Fruit fly (Drosophila melanogaster) whole organism, adult: ENCODE results near the gene mtg.

ENCODE experiments used
- CG11617 ChIP-seq: fragments of 200-800 bp; sonication (Bioruptor generic); optimal IDR thresholded peaks from 2 replicates; lab custom pipeline; 2017; ENCODE audit warnings: mild to moderate bottlenecking, missing biosample characterization, missing genetic modification reagents, missing genetic modification characterization
- CG12768 ChIP-seq: fragments of 200-800 bp; sonication (Bioruptor generic); optimal IDR thresholded peaks from 2 replicates; lab custom pipeline; 2017; ENCODE audit warnings: missing biosample characterization, missing genetic modification characterization, mild to moderate bottlenecking, moderate library complexity, missing genetic modification reagents
- CG14711 ChIP-seq: fragments of 200-800 bp; sonication (Bioruptor generic); optimal IDR thresholded peaks from 2 replicates; lab custom pipeline; 2018; ENCODE audit warnings: missing biosample characterization, mild to moderate bottlenecking, missing genetic modification characterization, moderate library complexity
- CG1620 ChIP-seq: fragments of 200-800 bp; sonication (Bioruptor generic); optimal IDR thresholded peaks from 2 replicates; lab custom pipeline; 2016; ENCODE audit warnings: missing biosample characterization, missing genetic modification characterization
- CG33017 ChIP-seq: fragments of 200-800 bp; sonication (Bioruptor generic); optimal IDR thresholded peaks from 2 replicates; lab custom pipeline; 2018; ENCODE audit warnings: missing biosample characterization, mild to moderate bottlenecking, missing genetic modification characterization, moderate library complexity
- CG5204 ChIP-seq: fragments of 200-800 bp; sonication (Bioruptor generic); optimal IDR thresholded peaks from 2 replicates; lab custom pipeline; 2016; ENCODE audit warnings: missing biosample characterization, missing genetic modification characterization
- CG7045 ChIP-seq: fragments of 200-800 bp; sonication (Bioruptor generic); optimal IDR thresholded peaks from 2 replicates; lab custom pipeline; 2017; ENCODE audit warnings: missing biosample characterization, mild to moderate bottlenecking, missing genetic modification characterization
- CG7101 ChIP-seq: fragments of 200-800 bp; sonication (Bioruptor generic); optimal IDR thresholded peaks from 2 replicates; lab custom pipeline; 2018; ENCODE audit warnings: missing biosample characterization, mild to moderate bottlenecking, missing genetic modification characterization, moderate library complexity
- Clk ChIP-seq: fragments of 200-800 bp; sonication (Bioruptor generic); optimal IDR thresholded peaks from 2 replicates; lab custom pipeline; 2017; ENCODE audit warnings: missing biosample characterization, missing genetic modification characterization
- Crg-1 ChIP-seq: fragments of 200-800 bp; sonication (Bioruptor generic); optimal IDR thresholded peaks from 2 replicates; lab custom pipeline; 2016; ENCODE audit warnings: missing biosample characterization, missing genetic modification characterization
- Hr96 ChIP-seq: fragments of 200-800 bp; sonication (Bioruptor generic); optimal IDR thresholded peaks from 2 replicates; lab custom pipeline; 2016; ENCODE audit warnings: missing biosample characterization, missing genetic modification characterization
- Mnt ChIP-seq: fragments of 200-800 bp; sonication (Bioruptor generic); optimal IDR thresholded peaks from 2 replicates; lab custom pipeline; 2016; ENCODE audit warnings: missing biosample characterization, mild to moderate bottlenecking, missing genetic modification characterization
- bab1 ChIP-seq: fragments of 200-800 bp; sonication (Bioruptor generic); optimal IDR thresholded peaks from 3 replicates; lab custom pipeline; 2019; ENCODE audit warnings: missing biosample characterization, mild to moderate bottlenecking, missing genetic modification characterization, moderate library complexity
- cic ChIP-seq: fragments of 200-800 bp; sonication (Bioruptor generic); optimal IDR thresholded peaks from 2 replicates; lab custom pipeline; 2017; ENCODE audit warnings: missing biosample characterization, mild to moderate bottlenecking, missing genetic modification characterization, moderate library complexity
- cnc ChIP-seq, 2 experiments: fragments of >200 bp; optimal IDR thresholded peaks; 2 replicates each; lab custom pipeline; 2017
- kay ChIP-seq: fragments of 200-800 bp; sonication (Bioruptor generic); peaks from one replicate; lab custom pipeline; 2016; ENCODE audit warnings: missing biosample characterization, missing genetic modification characterization, borderline replicate concordance
- ovo ChIP-seq: fragments of 200-800 bp; sonication (Bioruptor generic); optimal IDR thresholded peaks from 2 replicates; lab custom pipeline; 2016; ENCODE audit warnings: missing biosample characterization, missing genetic modification characterization
- pad ChIP-seq: fragments of 200-800 bp; sonication (Bioruptor generic); optimal IDR thresholded peaks from 3 replicates; lab custom pipeline; 2017; ENCODE audit warnings: missing biosample characterization, missing genetic modification characterization, mild to moderate bottlenecking, moderate library complexity, missing genetic modification reagents
- tj ChIP-seq: fragments of 200-800 bp; sonication (Bioruptor generic); optimal IDR thresholded peaks from 3 replicates; lab custom pipeline; 2017; ENCODE audit warnings: missing biosample characterization, mild to moderate bottlenecking, missing genetic modification characterization, moderate library complexity
- toe ChIP-seq: fragments of 200-800 bp; sonication (Bioruptor generic); optimal IDR thresholded peaks from 2 replicates; lab custom pipeline; 2016; ENCODE audit warnings: missing biosample characterization, missing genetic modification characterization

mtg gene

dm6 chr3R:8250166-8250733 is at the start of gene mtg:
Gene mtg (plus strand): TSS chr3R:8250497.
- no peak for TF ChIP-seq CG5204
- TF ChIP-seq CG11617 (GFP tag; lab: Kevin White, UChicago): no peak
- no peak for TF ChIP-seq bab1 (GFP tag; lab: Kevin White, UChicago)
- no peak for TF ChIP-seq CG7045 (GFP tag; lab: Kevin White, UChicago)
- no peak for TF ChIP-seq pad (GFP tag; lab: Kevin White, UChicago)
- TF ChIP-seq Mnt: no peak

- TF ChIP-seq CG11617 (GFP tag; lab: Kevin White, UChicago) (no peak), pad (GFP tag; lab: Kevin White, UChicago) (no peak), cnc (optimal IDR thresholded peaks at IDR 0.05; lab: Kevin White, UChicago) (no peak), bab1 (GFP tag; lab: Kevin White, UChicago) (no peak), CG5204 (no peak), tj (GFP tag; lab: Kevin White, UChicago) (no peak), toe (GFP tag; lab: Kevin White, UChicago) (no peak), CG33017 (tag; lab: Kevin White, UChicago) (no peak), cic (GFP tag; lab: Kevin White, UChicago) (no peak), kay (no peak), Crg-1 (GFP tag; lab: Kevin White, UChicago) (no peak), ovo (no peak), CG12768 (GFP tag; lab: Kevin White, UChicago) (no peak), CG1620 (GFP tag; lab: Kevin White, UChicago) (no peak), Clk (no peak), CG14711 (tag; lab: Kevin White, UChicago) (no peak), CG7045 (GFP tag; lab: Kevin White, UChicago) (no peak)
Observed at dm6 chr3R:8203367-8203766, 46.9 kb upstream of the mtg start.

dm6 chr3R:8204730-8205129 is 45.6 kb upstream of the mtg start, which contains the start of gene CheA84a:
Gene CheA84a (minus strand): TSS chr3R:8204830.
- TF ChIP-seq cnc (optimal IDR thresholded peaks at IDR 0.05; lab: Kevin White, UChicago): no peak
- TF ChIP-seq toe (GFP tag; lab: Kevin White, UChicago): no peak
- TF ChIP-seq cic (GFP tag; lab: Kevin White, UChicago): no peak
- no peak for TF ChIP-seq kay
- no peak for TF ChIP-seq CG1620 (GFP tag; lab: Kevin White, UChicago)
- no peak for TF ChIP-seq tj (GFP tag; lab: Kevin White, UChicago)
- no peak for TF ChIP-seq Mnt
- TF ChIP-seq ovo: no peak
- TF ChIP-seq CG7045 (GFP tag; lab: Kevin White, UChicago): no peak
- TF ChIP-seq Clk: no peak
- no peak for TF ChIP-seq CG7101 (tag; lab: Kevin White, UChicago)
- no peak for TF ChIP-seq CG5204
- TF ChIP-seq CG14711 (tag; lab: Kevin White, UChicago): no peak
- TF ChIP-seq Hr96 (GFP tag; lab: Kevin White, UChicago): no peak
- TF ChIP-seq pad (GFP tag; lab: Kevin White, UChicago): no peak
- no peak for TF ChIP-seq bab1 (GFP tag; lab: Kevin White, UChicago)
- TF ChIP-seq CG33017 (tag; lab: Kevin White, UChicago): no peak
- no peak for TF ChIP-seq CG11617 (GFP tag; lab: Kevin White, UChicago)
- no peak for TF ChIP-seq Crg-1 (GFP tag; lab: Kevin White, UChicago)

- TF ChIP-seq Mnt: no peak
- no peak for TF ChIP-seq Crg-1 (GFP tag; lab: Kevin White, UChicago)
- no peak for TF ChIP-seq CG33017 (tag; lab: Kevin White, UChicago)
- no peak for TF ChIP-seq ovo
- no peak for TF ChIP-seq bab1 (GFP tag; lab: Kevin White, UChicago)
- TF ChIP-seq cic (GFP tag; lab: Kevin White, UChicago): no peak
- no peak for TF ChIP-seq CG7045 (GFP tag; lab: Kevin White, UChicago)
- no peak for TF ChIP-seq CG1620 (GFP tag; lab: Kevin White, UChicago)
- TF ChIP-seq CG7101 (tag; lab: Kevin White, UChicago): no peak
- no peak for TF ChIP-seq CG5204
Observed at dm6 chr3R:8205292-8205893, 44.9 kb upstream of the mtg start.

dm6 chr3R:8206019-8206418 is 44.3 kb upstream of the mtg start:
- TF ChIP-seq Hr96 (GFP tag; lab: Kevin White, UChicago): no peak
- no peak for TF ChIP-seq cic (GFP tag; lab: Kevin White, UChicago)
- no peak for TF ChIP-seq kay
- TF ChIP-seq bab1 (GFP tag; lab: Kevin White, UChicago): no peak
- TF ChIP-seq CG14711 (tag; lab: Kevin White, UChicago): no peak
- no peak for TF ChIP-seq CG5204
- no peak for TF ChIP-seq cnc (optimal IDR thresholded peaks at IDR 0.05; lab: Kevin White, UChicago)
- TF ChIP-seq Crg-1 (GFP tag; lab: Kevin White, UChicago): no peak
- no peak for TF ChIP-seq Mnt
- TF ChIP-seq CG1620 (GFP tag; lab: Kevin White, UChicago): no peak
- no peak for TF ChIP-seq CG12768 (GFP tag; lab: Kevin White, UChicago)
- no peak for TF ChIP-seq Clk
- no peak for TF ChIP-seq CG7101 (tag; lab: Kevin White, UChicago)
- TF ChIP-seq CG7045 (GFP tag; lab: Kevin White, UChicago): no peak
- no peak for TF ChIP-seq CG11617 (GFP tag; lab: Kevin White, UChicago)
- no peak for TF ChIP-seq CG33017 (tag; lab: Kevin White, UChicago)
